Worm (Caenorhabditis elegans) whole organism, L3 larva: ENCODE results near the gene scl-3.

Experiments
- R02D3.7 ChIP-seq: fragments of 150-350 bp; optimal IDR thresholded peaks from 2 replicates; lab custom pipeline; 2014; ENCODE audit warnings: missing biosample characterization, missing genetic modification characterization
- ZK546.5 ChIP-seq: sonication (generic microtip); optimal IDR thresholded peaks from 2 replicates; lab custom pipeline; 2017; ENCODE audit warnings: missing biosample characterization, missing genetic modification characterization
- aly-2 ChIP-seq: fragments of 150-350 bp; optimal IDR thresholded peaks from 2 replicates; lab custom pipeline; 2014; ENCODE audit warnings: missing biosample characterization, missing genetic modification characterization
- ama-1 ChIP-seq: fragments of 150-350 bp; optimal IDR thresholded peaks from 2 replicates; lab custom pipeline; 2018
- ceh-28 ChIP-seq: fragments of 150-350 bp; optimal IDR thresholded peaks from 2 replicates; lab custom pipeline; 2014; ENCODE audit warnings: missing biosample characterization, missing genetic modification reagents, missing genetic modification characterization
- ceh-82 ChIP-seq: fragments of 150-350 bp; optimal IDR thresholded peaks from 2 replicates; lab custom pipeline; 2014; ENCODE audit warnings: missing biosample characterization, missing genetic modification characterization
- ceh-9 ChIP-seq: sonication (generic microtip); optimal IDR thresholded peaks from 2 replicates; lab custom pipeline; 2018; ENCODE audit warnings: missing biosample characterization, missing genetic modification characterization
- egl-27 ChIP-seq: sonication (generic microtip); optimal IDR thresholded peaks from 4 replicates; lab custom pipeline; 2017; ENCODE audit warnings: missing biosample characterization, missing genetic modification reagents, missing genetic modification characterization
- egl-5 ChIP-seq: fragments of 150-350 bp; optimal IDR thresholded peaks from 2 replicates; lab custom pipeline; 2017; ENCODE audit warnings: missing biosample characterization, missing genetic modification reagents, missing genetic modification characterization, inconsistent platforms
- elt-1 ChIP-seq: fragments of 150-350 bp; optimal IDR thresholded peaks from 2 replicates; lab custom pipeline; 2014; ENCODE audit warnings: missing biosample characterization, missing genetic modification characterization
- elt-2 ChIP-seq: sonication (generic microtip); optimal IDR thresholded peaks from 2 replicates; lab custom pipeline; 2016; ENCODE audit warnings: missing genetic modification reagents, mild to moderate bottlenecking, missing genetic modification characterization, missing compliant biosample characterization
- eor-1 ChIP-seq, 2 experiments: fragments of 150-350 bp; optimal IDR thresholded peaks; 2 replicates each; lab custom pipeline; 2014 to 2018; ENCODE audit warnings: missing biosample characterization in 2 of 2, missing genetic modification characterization in 2 of 2
- fkh-10 ChIP-seq: sonication (generic microtip); optimal IDR thresholded peaks from 2 replicates; lab custom pipeline; 2017; ENCODE audit warnings: missing biosample characterization, missing genetic modification reagents, missing genetic modification characterization
- fos-1 ChIP-seq: fragments of 150-350 bp; optimal IDR thresholded peaks from 2 replicates; lab custom pipeline; 2014; ENCODE audit warnings: missing biosample characterization, missing genetic modification characterization
- hmg-11 ChIP-seq: sonication (generic microtip); optimal IDR thresholded peaks from 2 replicates; lab custom pipeline; 2016; ENCODE audit warnings: missing genetic modification characterization, missing compliant biosample characterization
- jun-1 ChIP-seq: fragments of 150-350 bp; optimal IDR thresholded peaks from 2 replicates; lab custom pipeline; 2014; ENCODE audit warnings: missing biosample characterization, missing genetic modification reagents, missing genetic modification characterization
- lin-39 ChIP-seq: fragments of 150-350 bp; optimal IDR thresholded peaks from 2 replicates; lab custom pipeline; 2018; ENCODE audit warnings: missing biosample characterization, missing genetic modification reagents, missing genetic modification characterization
- lsy-12 ChIP-seq: sonication (generic microtip); optimal IDR thresholded peaks from 2 replicates; lab custom pipeline; 2016; ENCODE audit warnings: mild to moderate bottlenecking, missing genetic modification characterization, missing compliant biosample characterization
- mdl-1 ChIP-seq: fragments of 150-350 bp; optimal IDR thresholded peaks from 2 replicates; lab custom pipeline; 2014; ENCODE audit warnings: missing biosample characterization, missing genetic modification characterization
- mml-1 ChIP-seq: fragments of 150-350 bp; sonication (generic microtip); optimal IDR thresholded peaks from 3 replicates; lab custom pipeline; 2014; ENCODE audit warnings: missing biosample characterization, missing genetic modification characterization
- nfya-1 ChIP-seq: sonication (generic microtip); optimal IDR thresholded peaks from 2 replicates; lab custom pipeline; 2017; ENCODE audit warnings: missing genetic modification characterization, mild to moderate bottlenecking, missing compliant biosample characterization, antibody characterized with exemption, moderate library complexity; ENCODE audit not compliant: insufficient read depth
- nhr-12 ChIP-seq: fragments of 150-350 bp; optimal IDR thresholded peaks from 2 replicates; lab custom pipeline; 2014; ENCODE audit warnings: missing biosample characterization, missing genetic modification characterization
- nhr-23 ChIP-seq: fragments of 150-350 bp; optimal IDR thresholded peaks from 2 replicates; lab custom pipeline; 2014; ENCODE audit warnings: missing biosample characterization, missing genetic modification reagents, missing genetic modification characterization
- nhr-237 ChIP-seq: fragments of 150-350 bp; optimal IDR thresholded peaks from 2 replicates; lab custom pipeline; 2014; ENCODE audit warnings: missing biosample characterization, missing genetic modification characterization
- nhr-67 ChIP-seq: fragments of 150-350 bp; optimal IDR thresholded peaks from 2 replicates; lab custom pipeline; 2014; ENCODE audit warnings: missing biosample characterization, missing genetic modification characterization
- pha-4 ChIP-seq: fragments of 150-350 bp; optimal IDR thresholded peaks from 2 replicates; lab custom pipeline; 2014; ENCODE audit warnings: missing biosample characterization, missing genetic modification reagents, missing genetic modification characterization
- skn-1 ChIP-seq: fragments of 150-350 bp; optimal IDR thresholded peaks from 2 replicates; lab custom pipeline; 2014; ENCODE audit warnings: missing biosample characterization, missing genetic modification characterization
- snpc-4 ChIP-seq: fragments of 150-350 bp; optimal IDR thresholded peaks from 2 replicates; lab custom pipeline; 2014; ENCODE audit warnings: missing biosample characterization, missing genetic modification characterization
- unc-39 ChIP-seq: sonication (generic microtip); optimal IDR thresholded peaks from 4 replicates; lab custom pipeline; 2017; ENCODE audit warnings: missing biosample characterization, missing genetic modification characterization
- unc-62 ChIP-seq: fragments of 150-350 bp; sonication (generic microtip); optimal IDR thresholded peaks from 4 replicates; lab custom pipeline; 2014; ENCODE audit warnings: missing biosample characterization, missing genetic modification reagents, missing genetic modification characterization
- zag-1 ChIP-seq: fragments of 150-350 bp; optimal IDR thresholded peaks from 2 replicates; lab custom pipeline; 2014; ENCODE audit warnings: missing biosample characterization, missing genetic modification characterization
- ztf-11 ChIP-seq: fragments of 150-350 bp; optimal IDR thresholded peaks from 2 replicates; lab custom pipeline; 2014; ENCODE audit warnings: missing biosample characterization, missing genetic modification characterization
- ztf-4 ChIP-seq: fragments of 150-350 bp; optimal IDR thresholded peaks from 2 replicates; lab custom pipeline; 2014; ENCODE audit warnings: missing biosample characterization, missing genetic modification characterization

The scl-3 gene

DNA sequence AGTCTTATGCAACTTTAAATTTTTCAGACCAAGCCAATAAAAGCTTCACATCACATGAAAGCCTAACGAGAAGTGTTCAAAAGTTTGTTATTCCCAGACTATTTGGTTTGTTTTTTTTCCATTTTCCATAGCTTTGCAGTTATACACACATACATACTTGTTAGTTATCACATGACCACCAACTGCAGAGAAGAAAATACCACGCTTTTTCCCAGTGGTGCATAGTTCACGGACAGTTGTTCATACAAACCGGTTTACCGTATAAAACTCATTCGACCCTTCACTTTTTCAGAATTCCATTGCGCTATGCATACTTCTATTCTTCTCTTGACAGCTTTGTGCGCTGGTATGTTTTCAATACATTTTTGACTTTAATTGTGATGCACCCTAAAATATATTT lies 4.3 kb downstream of the scl-3 start, which contains the start of gene scl-5:
Gene scl-5, plus strand, starts transcription at position 301 of the 400 bp plus-strand sequence.
- TF ChIP-seq nhr-23 (tag; lab: Kevin White, UChicago) (no peak), unc-62 (GFP tag; lab: Kevin White, UChicago) (no peak), egl-5 (tag; lab: Kevin White, UChicago) (no peak), unc-39 (tag; lab: Kevin White, UChicago) (no peak)

DNA sequence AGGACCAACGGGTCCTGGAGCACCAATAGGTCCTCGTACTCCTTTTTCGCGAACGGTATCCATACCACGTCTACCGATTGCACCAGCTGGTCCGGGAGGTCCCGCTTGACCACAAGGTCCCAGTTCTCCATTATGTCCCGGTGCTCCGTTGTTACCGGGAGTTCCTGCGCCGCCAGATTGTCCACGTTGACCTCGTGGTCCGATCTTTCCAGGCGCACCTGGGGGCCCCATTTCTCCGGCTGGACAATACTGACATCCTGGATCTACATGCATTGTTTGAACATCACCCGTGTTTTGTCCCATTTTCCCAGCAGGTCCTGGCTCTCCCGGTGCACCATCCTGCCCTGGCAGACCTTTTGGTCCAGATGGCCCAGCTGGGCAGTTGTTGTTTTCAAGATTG lies 6.7 kb downstream of the scl-3 start:
- TF ChIP-seq ama-1 (lab: Kevin White, UChicago) (no peak), jun-1 (tag; lab: Kevin White, UChicago) (no peak)

DNA sequence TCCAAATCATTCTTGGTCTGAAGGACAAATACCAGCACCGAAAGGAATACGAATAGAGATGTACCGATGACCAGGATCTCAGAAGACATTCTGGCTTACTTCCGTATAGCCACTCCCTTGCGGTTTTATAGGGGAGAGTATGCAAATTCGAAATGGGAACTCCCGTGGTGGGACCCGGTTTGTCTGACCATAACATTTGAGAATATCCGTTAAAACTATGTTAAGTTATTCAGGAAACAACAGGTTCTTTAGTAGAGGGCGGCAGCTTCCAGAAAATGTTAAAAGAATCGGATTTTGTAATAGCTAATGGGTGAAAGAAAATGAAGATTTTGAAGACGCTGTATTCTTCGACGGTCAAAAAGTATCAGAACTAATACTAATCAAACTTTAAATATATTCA lies 7.8 kb downstream of the scl-3 start, which contains the start of gene col-131:
Gene col-131, minus strand, starts transcription at position 101 of the 400 bp plus-strand sequence.
- TF ChIP-seq hmg-11 (tag; lab: Kevin White, UChicago) (no peak), ceh-82 (tag; lab: Kevin White, UChicago) (no peak), elt-2 (no peak), eor-1 (tag; optimal IDR thresholded peaks at IDR 0.05; lab: Kevin White, UChicago) (no peak), snpc-4 (tag; lab: Kevin White, UChicago) (no peak), nfya-1 (tag; lab: Kevin White, UChicago) (no peak), nhr-12 (no peak), nhr-237 (tag; lab: Kevin White, UChicago) (no peak), aly-2 (tag; lab: Kevin White, UChicago) (no peak), ceh-9 (tag; lab: Kevin White, UChicago) (no peak), lsy-12 (no peak), fkh-10 (GFP tag; lab: Kevin White, UChicago) (no peak)

DNA sequence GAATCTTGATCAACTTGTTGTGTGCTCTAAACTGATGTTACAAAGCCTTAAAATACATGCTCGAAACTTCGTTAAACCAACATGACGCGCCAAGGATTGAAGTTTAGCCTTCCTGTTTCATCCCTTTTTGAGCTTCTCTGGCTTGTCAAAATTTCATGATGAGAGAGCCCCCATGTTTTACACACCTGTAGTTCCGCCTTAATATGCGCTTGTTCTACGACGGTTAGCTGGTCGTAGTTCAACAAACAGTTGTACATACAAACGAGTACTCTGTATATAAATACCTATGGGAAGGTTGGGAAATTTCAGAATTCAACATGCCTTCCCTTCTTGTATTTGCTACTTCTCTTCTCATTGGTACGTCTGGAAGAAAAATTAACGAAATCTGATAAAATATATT lies 9.1 kb downstream of the scl-3 start, which contains the start of gene scl-6:
Gene scl-6, plus strand, starts transcription at position 301 of the 400 bp plus-strand sequence.
- no peak for TF ChIP-seq ceh-9 (tag; lab: Kevin White, UChicago)
- TF ChIP-seq R02D3.7 (tag; lab: Kevin White, UChicago), result no peak
- TF ChIP-seq zag-1, result no peak
- TF ChIP-seq ceh-28 (tag; lab: Kevin White, UChicago), result no peak
- TF ChIP-seq ZK546.5, result no peak
- no peak for TF ChIP-seq ztf-4
- no peak for TF ChIP-seq hmg-11 (tag; lab: Kevin White, UChicago)
- TF ChIP-seq egl-27 (tag; lab: Kevin White, UChicago), result no peak
- no peak for TF ChIP-seq nhr-23 (tag; lab: Kevin White, UChicago)
- no peak for TF ChIP-seq skn-1 (tag; lab: Kevin White, UChicago)
- TF ChIP-seq mdl-1 (tag; lab: Kevin White, UChicago), result no peak
- no peak for TF ChIP-seq snpc-4 (tag; lab: Kevin White, UChicago)
- no peak for TF ChIP-seq mml-1 (tag; lab: Kevin White, UChicago)
- TF ChIP-seq nhr-237 (tag; lab: Kevin White, UChicago), result no peak

DNA sequence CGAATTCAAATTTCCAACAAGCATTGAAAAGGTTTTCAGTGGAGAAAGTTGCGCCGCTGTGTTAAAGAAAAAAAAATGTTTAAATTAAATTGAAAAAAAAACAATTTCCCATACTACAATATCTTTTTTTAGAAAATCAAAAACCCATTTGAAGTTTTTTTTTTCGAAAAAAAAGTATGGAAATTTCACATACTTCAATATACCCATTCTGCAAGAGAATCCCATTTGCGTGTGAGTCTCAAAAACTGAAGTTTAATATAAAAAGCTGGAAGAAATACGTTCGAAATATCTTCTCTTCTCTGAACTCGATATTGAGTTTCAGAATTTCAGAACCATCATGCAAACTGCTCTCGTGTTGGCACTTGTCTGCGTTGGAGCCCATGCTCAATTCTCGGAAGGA lies 10.8 kb downstream of the scl-3 start, which contains the start of gene scl-7:
Gene scl-7, plus strand, starts transcription at position 301 of the 400 bp plus-strand sequence.
- TF ChIP-seq fos-1, result no peak
- TF ChIP-seq nhr-67 (tag; lab: Kevin White, UChicago), result no peak
- TF ChIP-seq ztf-4, result no peak
- TF ChIP-seq mdl-1 (tag; lab: Kevin White, UChicago), result no peak
- no peak for TF ChIP-seq lin-39 (tag; lab: Kevin White, UChicago)
- no peak for TF ChIP-seq ceh-28 (tag; lab: Kevin White, UChicago)
- no peak for TF ChIP-seq ceh-9 (tag; lab: Kevin White, UChicago)
- no peak for TF ChIP-seq pha-4 (tag; lab: Kevin White, UChicago)
- TF ChIP-seq aly-2 (tag; lab: Kevin White, UChicago), result no peak
- TF ChIP-seq, all 47 proteins: peak for 0

DNA sequence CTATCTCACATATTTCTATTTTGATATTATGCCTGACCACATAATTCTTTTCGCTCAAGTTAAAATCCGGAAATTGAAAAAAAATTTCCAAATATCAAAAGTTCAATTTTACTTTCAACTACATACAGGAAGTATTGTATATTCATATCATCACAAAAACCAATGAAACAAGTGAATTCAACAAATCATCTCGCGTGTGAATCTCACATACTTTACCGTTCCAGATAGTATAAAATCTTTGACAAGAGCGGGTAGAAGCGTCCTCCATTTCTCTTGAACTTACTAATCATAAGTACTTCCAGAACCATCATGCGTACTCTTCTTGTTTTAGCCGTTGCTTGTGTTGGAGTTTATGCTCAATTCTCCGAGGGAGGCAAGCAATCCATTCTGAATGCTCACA lies 12.1 kb downstream of the scl-3 start, which contains the start of gene scl-8:
Gene scl-8, plus strand, starts transcription at position 301 of the 400 bp plus-strand sequence.
- TF ChIP-seq lin-39 (tag; lab: Kevin White, UChicago), result no peak
- TF ChIP-seq ZK546.5, result no peak
- TF ChIP-seq ztf-11 (tag; lab: Kevin White, UChicago), result no peak
- TF ChIP-seq ceh-28 (tag; lab: Kevin White, UChicago), result no peak
- TF ChIP-seq elt-1 (tag; lab: Kevin White, UChicago), result no peak
- no peak for TF ChIP-seq nhr-237 (tag; lab: Kevin White, UChicago)
- no peak for TF ChIP-seq egl-27 (tag; lab: Kevin White, UChicago)
- no peak for TF ChIP-seq jun-1 (tag; lab: Kevin White, UChicago)
- no peak for TF ChIP-seq ceh-82 (tag; lab: Kevin White, UChicago)
- TF ChIP-seq, all 47 proteins: peak for 0
